Worm (Caenorhabditis elegans): ENCODE data around the gene F56H9.9.

DNA sequence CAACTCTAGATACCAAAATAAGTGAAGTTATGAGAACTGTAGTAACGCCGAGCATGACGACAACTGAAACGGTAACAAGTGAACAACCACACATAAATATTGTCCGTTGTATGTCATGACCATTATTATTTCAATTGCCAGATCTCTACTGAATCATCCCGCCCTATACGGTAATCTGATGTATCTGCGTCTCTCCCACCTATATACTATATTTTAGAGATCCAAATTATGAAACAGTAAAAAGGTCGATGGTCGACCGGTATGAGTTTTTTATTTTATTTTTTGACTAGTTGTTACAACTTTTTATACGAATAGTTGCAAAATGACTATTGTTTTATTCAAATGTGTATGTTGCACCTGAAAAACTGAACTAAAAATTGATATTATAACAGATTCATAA is 33.7 kb downstream of the F56H9.9 start, which contains the start of gene ttr-43:
- TF ChIP-seq ceh-82 (tag; optimal IDR thresholded peaks at IDR 0.05): no peak
- no peak for TF ChIP-seq nhr-237 (tag; optimal IDR thresholded peaks at IDR 0.05)
- TF ChIP-seq lsy-2 (tag; optimal IDR thresholded peaks at IDR 0.05): no peak
- no peak for TF ChIP-seq ama-1 (optimal IDR thresholded peaks at IDR 0.05)
- TF ChIP-seq nhr-10 (tag; optimal IDR thresholded peaks at IDR 0.05): no peak
- no peak for TF ChIP-seq nhr-77 (tag; optimal IDR thresholded peaks at IDR 0.05)
- TF ChIP-seq unc-55 (GFP tag; optimal IDR thresholded peaks at IDR 0.05): no peak
- no peak for TF ChIP-seq ZK546.5 (tag; optimal IDR thresholded peaks at IDR 0.05)
- no peak for TF ChIP-seq sma-3 (GFP tag; optimal IDR thresholded peaks at IDR 0.05)
- TF ChIP-seq unc-39 (tag; optimal IDR thresholded peaks at IDR 0.05): no peak
